Worm (Caenorhabditis elegans) whole organism, late embryonic: ENCODE data around the gene clec-246.
"Not testable (repeated sequence)": the region's sequence is repeated elsewhere in the genome, so short reads cannot be mapped to it uniquely, and the experiment has no call there.

Experiments
- C08G9.2 ChIP-seq: sonication (generic microtip); optimal IDR thresholded peaks from 2 replicates; lab custom pipeline; 2016; ENCODE audit warnings: mild to moderate bottlenecking, missing genetic modification characterization, moderate library complexity, missing compliant biosample characterization
- F13H6.1 ChIP-seq: sonication (generic microtip); optimal IDR thresholded peaks from 2 replicates; lab custom pipeline; 2016; ENCODE audit warnings: missing genetic modification characterization, missing compliant biosample characterization
- T23F11.4 ChIP-seq: fragments of 200-800 bp; sonication (Bioruptor generic); optimal IDR thresholded peaks from 2 replicates; lab custom pipeline; 2018; ENCODE audit warnings: mild to moderate bottlenecking, missing genetic modification characterization, missing compliant biosample characterization
- ahr-1 ChIP-seq: sonication (generic microtip); optimal IDR thresholded peaks from 2 replicates; lab custom pipeline; 2016; ENCODE audit warnings: missing genetic modification characterization, missing compliant biosample characterization
- ceh-19 ChIP-seq: fragments of 200-800 bp; sonication (Bioruptor generic); optimal IDR thresholded peaks from 2 replicates; lab custom pipeline; 2018; ENCODE audit warnings: mild to moderate bottlenecking, missing genetic modification characterization, missing compliant biosample characterization
- ceh-24 ChIP-seq: sonication (generic microtip); optimal IDR thresholded peaks from 2 replicates; lab custom pipeline; 2016; ENCODE audit warnings: mild to moderate bottlenecking, missing genetic modification characterization, missing compliant biosample characterization
- ceh-34 ChIP-seq: sonication (generic microtip); optimal IDR thresholded peaks from 2 replicates; lab custom pipeline; 2016; ENCODE audit warnings: mild to moderate bottlenecking, missing genetic modification characterization, missing compliant biosample characterization
- ceh-45 ChIP-seq: fragments of 200-800 bp; sonication (Bioruptor generic); IDR thresholded peaks from 2 replicates; pipeline ENCODE4 v1.3.6; 2022; ENCODE audit warnings: missing genetic modification reagents, missing genetic modification characterization, missing compliant biosample characterization
- ceh-9 ChIP-seq: sonication (generic microtip); optimal IDR thresholded peaks from 2 replicates; lab custom pipeline; 2016; ENCODE audit warnings: mild to moderate bottlenecking, missing genetic modification characterization, inconsistent platforms, missing compliant biosample characterization
- dmd-4 ChIP-seq: sonication (generic microtip); optimal IDR thresholded peaks from 2 replicates; lab custom pipeline; 2016; ENCODE audit warnings: borderline replicate concordance, missing genetic modification characterization, missing compliant biosample characterization
- ets-4 ChIP-seq: sonication (generic microtip); optimal IDR thresholded peaks from 2 replicates; lab custom pipeline; 2016; ENCODE audit warnings: missing genetic modification characterization, missing compliant biosample characterization
- eyg-1 ChIP-seq: sonication (generic microtip); optimal IDR thresholded peaks from 2 replicates; lab custom pipeline; 2016; ENCODE audit warnings: missing genotype, missing genetic modification characterization, missing compliant biosample characterization
- fkh-10 ChIP-seq: fragments of 150-350 bp; optimal IDR thresholded peaks from 2 replicates; lab custom pipeline; 2014; ENCODE audit warnings: missing biosample characterization, missing genetic modification reagents, missing genetic modification characterization
- fkh-6 ChIP-seq: sonication (generic microtip); optimal IDR thresholded peaks from 2 replicates; lab custom pipeline; 2016; ENCODE audit warnings: missing genetic modification characterization, missing compliant biosample characterization
- hlh-13 ChIP-seq: fragments of 200-800 bp; sonication (Bioruptor generic); optimal IDR thresholded peaks from 2 replicates; lab custom pipeline; 2018; ENCODE audit warnings: mild to moderate bottlenecking, missing genetic modification characterization, missing compliant biosample characterization
- hlh-6 ChIP-seq: sonication (generic microtip); optimal IDR thresholded peaks from 2 replicates; lab custom pipeline; 2016; ENCODE audit warnings: missing genotype, missing genetic modification characterization, missing compliant biosample characterization
- lim-6 ChIP-seq: sonication (generic microtip); optimal IDR thresholded peaks from 2 replicates; lab custom pipeline; 2016; ENCODE audit warnings: missing genetic modification characterization, missing compliant biosample characterization
- lin-11 ChIP-seq: fragments of 200-800 bp; sonication (Bioruptor generic); optimal IDR thresholded peaks from 2 replicates; lab custom pipeline; 2018; ENCODE audit warnings: mild to moderate bottlenecking, missing genetic modification characterization, missing compliant biosample characterization
- mec-3 ChIP-seq: sonication (generic microtip); optimal IDR thresholded peaks from 2 replicates; lab custom pipeline; 2016; ENCODE audit warnings: borderline replicate concordance, missing genetic modification characterization, missing compliant biosample characterization
- npax-4 ChIP-seq: sonication (generic microtip); optimal IDR thresholded peaks from 2 replicates; lab custom pipeline; 2016; ENCODE audit warnings: missing genetic modification characterization, missing compliant biosample characterization
- pag-3 ChIP-seq: sonication (generic microtip); optimal IDR thresholded peaks from 2 replicates; lab custom pipeline; 2016; ENCODE audit warnings: missing compliant biosample characterization, missing genetic modification characterization, borderline replicate concordance
- pat-9 ChIP-seq: fragments of 200-800 bp; sonication (Bioruptor generic); optimal IDR thresholded peaks from 2 replicates; lab custom pipeline; 2018; ENCODE audit warnings: mild to moderate bottlenecking, missing genetic modification characterization, moderate library complexity, missing compliant biosample characterization
- pha-4 ChIP-seq: fragments of 150-350 bp; optimal IDR thresholded peaks from 2 replicates; lab custom pipeline; 2018; ENCODE audit warnings: missing biosample characterization, missing genetic modification reagents, missing genetic modification characterization
- pros-1 ChIP-seq: fragments of 150-350 bp; optimal IDR thresholded peaks from 2 replicates; lab custom pipeline; 2014; ENCODE audit warnings: missing biosample characterization, missing genetic modification reagents, missing genetic modification characterization
- sox-2 ChIP-seq: fragments of 200-800 bp; sonication (Bioruptor generic); IDR thresholded peaks from 2 replicates; pipeline ENCODE4 v1.3.6; 2022; ENCODE audit warnings: missing genetic modification reagents, missing genetic modification characterization, missing compliant biosample characterization
- unc-55 ChIP-seq: sonication (generic microtip); optimal IDR thresholded peaks from 2 replicates; lab custom pipeline; 2017; ENCODE audit warnings: missing biosample characterization, missing genetic modification reagents, missing genetic modification characterization
- unc-86 ChIP-seq: sonication (generic microtip); optimal IDR thresholded peaks from 2 replicates; lab custom pipeline; 2016; ENCODE audit warnings: missing genetic modification characterization, missing compliant biosample characterization
- zip-5 ChIP-seq: sonication (generic microtip); optimal IDR thresholded peaks from 2 replicates; lab custom pipeline; 2016; ENCODE audit warnings: missing genetic modification characterization, missing compliant biosample characterization
- ztf-16 ChIP-seq: sonication (generic microtip); optimal IDR thresholded peaks from 2 replicates; lab custom pipeline; 2017; ENCODE audit warnings: missing genetic modification characterization, missing compliant biosample characterization

Gene clec-246

ce11 chrV:18195006-18195405, 5.7 kb downstream of the clec-246 start, which contains the start of gene F16H6.3:
F16H6.3 (plus strand) TSS chrV:18195306.
- TF ChIP-seq hlh-6 (tag; lab: Kevin White, UChicago) = no peak

ce11 chrV:18198421-18198820, 9.1 kb downstream of the clec-246 start, which contains the start of gene F16H6.4:
F16H6.4 (plus strand) TSS chrV:18198721.
- TF ChIP-seq fkh-10 (GFP tag; lab: Kevin White, UChicago) = no peak
- no peak for TF ChIP-seq pat-9 (tag; lab: Kevin White, UChicago)

- TF ChIP-seq npax-4 (tag; lab: Kevin White, UChicago) (no peak), ceh-9 (no peak), sox-2 (GFP tag; lab: Robert Waterston, UW) (no peak), ztf-16 (tag; lab: Kevin White, UChicago) (no peak), pag-3 (tag; lab: Kevin White, UChicago) (no peak), dmd-4 (tag; lab: Kevin White, UChicago) (no peak), zip-5 (tag; lab: Kevin White, UChicago) (no peak), fkh-6 (tag; lab: Kevin White, UChicago) (no peak)
Measured at ce11 chrV:18209071-18209470, 19.8 kb downstream of the clec-246 start, which contains the start of gene F16H6.7. F16H6.7 (minus strand) TSS chrV:18209171.

ce11 chrV:18212848-18213247, 23.6 kb downstream of the clec-246 start:
- TF ChIP-seq eyg-1 (tag; lab: Kevin White, UChicago) (no peak), T23F11.4 (no peak), pros-1 (tag; lab: Kevin White, UChicago) (no peak), ceh-19 (GFP tag; lab: Kevin White, UChicago) (no peak), ahr-1 (no peak), hlh-13 (no peak), fkh-10 (GFP tag; lab: Kevin White, UChicago) (no peak), lim-6 (tag; lab: Kevin White, UChicago) (no peak), mec-3 (no peak), unc-86 (tag; lab: Kevin White, UChicago) (no peak), lin-11 (tag; lab: Kevin White, UChicago) (no peak), F13H6.1 (tag; lab: Kevin White, UChicago) (no peak), ceh-24 (tag; lab: Kevin White, UChicago) (no peak)

- TF ChIP-seq unc-55 (GFP tag; lab: Kevin White, UChicago); pha-4 (tag; lab: Kevin White, UChicago); ceh-45 (GFP tag; lab: Robert Waterston, UW): not testable (repeated sequence)
Measured at ce11 chrV:18216175-18216574, 26.9 kb downstream of the clec-246 start, which contains the start of gene F16H6.8. F16H6.8 (minus strand) TSS chrV:18216275.

- not testable (repeated sequence) for TF ChIP-seq ets-4 (tag; lab: Kevin White, UChicago); sox-2 (GFP tag; lab: Robert Waterston, UW); C08G9.2 (tag; lab: Kevin White, UChicago)
Measured at ce11 chrV:18216784-18217183, 27.5 kb downstream of the clec-246 start, which contains the start of gene F16H6.9. F16H6.9 (plus strand) TSS chrV:18217084.

- TF ChIP-seq ceh-34 (tag; lab: Kevin White, UChicago) (no peak), hlh-6 (tag; lab: Kevin White, UChicago) (no peak)
Measured at ce11 chrV:18224353-18224752, 35.1 kb downstream of the clec-246 start, which contains the start of gene F16H6.10. F16H6.10 (minus strand) TSS chrV:18224453.
